Worm (Caenorhabditis elegans) whole organism, mixed stage, embryonic: ENCODE results near the gene tbb-4.

Experiments
- M03D4.4 ChIP-seq: sonication (generic microtip); optimal IDR thresholded peaks from 2 replicates; lab custom pipeline; 2017; ENCODE audit warnings: mild to moderate bottlenecking, missing genetic modification characterization, missing compliant biosample characterization
- nhr-12 ChIP-seq: fragments of 150-350 bp; optimal IDR thresholded peaks from 2 replicates; lab custom pipeline; 2014; ENCODE audit warnings: missing biosample characterization, missing genetic modification characterization
- nhr-237 ChIP-seq: fragments of 150-350 bp; optimal IDR thresholded peaks from 2 replicates; lab custom pipeline; 2014; ENCODE audit warnings: missing biosample characterization, missing genetic modification characterization
- unc-62 ChIP-seq: fragments of 150-350 bp; optimal IDR thresholded peaks from 2 replicates; lab custom pipeline; 2014; ENCODE audit warnings: missing biosample characterization, missing genetic modification reagents, missing genetic modification characterization

DNA sequence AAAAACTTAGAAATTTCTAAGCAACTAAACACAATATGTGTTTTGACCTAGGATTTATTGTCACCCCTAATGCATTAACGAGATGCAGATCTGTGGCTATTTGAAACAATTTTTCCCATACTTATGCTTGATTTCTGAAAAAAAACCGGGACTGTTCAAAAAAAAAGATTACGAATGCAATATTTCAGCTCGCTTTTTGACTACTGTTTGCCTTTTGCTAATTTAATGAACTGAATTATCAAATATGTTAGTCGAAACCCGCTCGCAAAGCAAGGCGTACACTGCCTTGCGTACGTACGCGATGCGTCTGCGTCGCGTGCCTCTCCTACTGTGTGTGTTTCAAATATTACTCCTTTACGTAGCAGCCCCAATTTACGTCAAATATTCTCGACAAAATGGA, 49.7 kb downstream of the tbb-4 start, which contains the start of gene C23F12.4:
- no peak for TF ChIP-seq nhr-12 (tag; lab: Kevin White, UChicago)
- no peak for TF ChIP-seq M03D4.4 (tag; lab: Kevin White, UChicago)
- no peak for TF ChIP-seq nhr-237 (tag; lab: Kevin White, UChicago)
- no peak for TF ChIP-seq unc-62 (GFP tag; lab: Kevin White, UChicago)
